Fruit fly (Drosophila melanogaster): ENCODE data around the gene Mrm2.
A peak's percentile ranks its signal among the peaks of the same experiment; 100 is the strongest.

Gene Mrm2

dm6 chr3R:19860996-19861719 lies at the start of gene Mrm2, which contains the start of gene Ire1:
TSS of gene Mrm2 (plus strand) at chr3R:19861610.
TSS of gene Ire1 (minus strand) at chr3R:19861291.
- TF ChIP-seq rgr (GFP tag; optimal IDR thresholded peaks at IDR 0.05) = peak; percentile 82
- no peak for TF ChIP-seq dl (GFP tag; optimal IDR thresholded peaks at IDR 0.05; ENCODE audit: insufficient read depth in 1 of 2, partially characterized antibody in 2 of 2)
- TF ChIP-seq N (GFP tag; optimal IDR thresholded peaks at IDR 0.05) = peak; percentile 100
- no peak for TF ChIP-seq Rel (GFP tag; optimal IDR thresholded peaks at IDR 0.05)
- peak; percentile 60 for TF ChIP-seq Rel (tag; optimal IDR thresholded peaks at IDR 0.05)
- peak; percentile 97 for TF ChIP-seq lola (GFP tag; optimal IDR thresholded peaks at IDR 0.05)
- TF ChIP-seq jim (GFP tag; optimal IDR thresholded peaks at IDR 0.05) = peak; percentile 67
- TF ChIP-seq Sp1 (GFP tag; optimal IDR thresholded peaks at IDR 0.05) = peak; percentile 65
- TF ChIP-seq HLH106 (tag; optimal IDR thresholded peaks at IDR 0.05) = peak; percentile 80
- TF ChIP-seq sv (GFP tag; optimal IDR thresholded peaks at IDR 0.05) = peak; percentile 75
- peak; percentile 89 for TF ChIP-seq Hr78 (GFP tag; optimal IDR thresholded peaks at IDR 0.05)
- peak; percentile 63 for TF ChIP-seq psq (GFP tag; optimal IDR thresholded peaks at IDR 0.05)
- peak; percentile 84 for TF ChIP-seq woc (GFP tag; optimal IDR thresholded peaks at IDR 0.05)
- TF ChIP-seq foxo (GFP tag; optimal IDR thresholded peaks at IDR 0.05) = peak in 1 of 2 experiments; percentile 85
- TF ChIP-seq Hr83 (GFP tag; optimal IDR thresholded peaks at IDR 0.05; ENCODE audit: poor library complexity, severe bottlenecking) = peak; percentile 63
- TF ChIP-seq dsf (GFP tag; optimal IDR thresholded peaks at IDR 0.05; ENCODE audit: borderline replicate concordance) = peak; percentile 43
- TF ChIP-seq dmrt93B (GFP tag; optimal IDR thresholded peaks at IDR 0.05) = peak; percentile 63
- no peak for TF ChIP-seq GATAd (GFP tag; optimal IDR thresholded peaks at IDR 0.05)
- TF ChIP-seq ey (GFP tag; optimal IDR thresholded peaks at IDR 0.05) = peak; percentile 76
- TF ChIP-seq Jra (GFP tag; optimal IDR thresholded peaks at IDR 0.05) = peak; percentile 68
- TF ChIP-seq h (GFP tag; optimal IDR thresholded peaks at IDR 0.05) = peak; percentile 77
- TF ChIP-seq CG9705 (GFP tag; optimal IDR thresholded peaks at IDR 0.05) = peak; percentile 61
- TF ChIP-seq OdsH (GFP tag; optimal IDR thresholded peaks at IDR 0.05) = peak; percentile 63
- no peak for TF ChIP-seq CrebA (GFP tag; optimal IDR thresholded peaks at IDR 0.05; ENCODE audit: borderline replicate concordance)
- TF ChIP-seq Hnf4 (GFP tag; optimal IDR thresholded peaks at IDR 0.05) = peak; percentile 84
- peak; percentile 60 for TF ChIP-seq Dif (GFP tag; optimal IDR thresholded peaks at IDR 0.05; ENCODE audit: partially characterized antibody)
- TF ChIP-seq Mio (GFP tag; optimal IDR thresholded peaks at IDR 0.05) = no peak
- peak; percentile 70 for TF ChIP-seq fru (GFP tag; optimal IDR thresholded peaks at IDR 0.05)
- no peak for TF ChIP-seq Dfd (GFP tag; optimal IDR thresholded peaks at IDR 0.05)
- no peak for TF ChIP-seq sage (GFP tag; optimal IDR thresholded peaks at IDR 0.05)
- peak; percentile 73 for TF ChIP-seq br (GFP tag; optimal IDR thresholded peaks at IDR 0.05)
- no peak for TF ChIP-seq tai (GFP tag; optimal IDR thresholded peaks at IDR 0.05)
- no peak for TF ChIP-seq Myc (optimal IDR thresholded peaks at IDR 0.05)
- TF ChIP-seq Abd-B (GFP tag; optimal IDR thresholded peaks at IDR 0.05) = peak; percentile 68

DNA sequence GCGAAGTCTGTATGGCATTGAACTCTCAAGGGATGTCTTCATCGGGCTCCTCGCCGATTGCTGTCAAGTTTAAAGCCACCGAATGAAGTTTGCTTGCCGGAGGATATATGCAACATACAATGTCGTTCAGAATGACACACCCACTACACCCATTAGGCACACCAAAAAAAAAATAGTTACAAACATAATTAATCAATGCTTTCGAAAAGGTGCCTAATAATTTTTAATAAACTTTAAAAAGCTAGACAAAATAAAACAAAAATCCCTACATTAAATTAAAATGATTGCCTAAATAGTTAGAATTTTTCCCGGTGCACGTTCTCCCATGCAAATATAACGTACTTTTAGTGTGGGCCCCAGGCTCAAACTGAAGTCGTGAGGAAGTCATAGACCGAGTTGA lies 48.9 kb upstream of the Mrm2 start:
- no peak for TF ChIP-seq CG9705 (GFP tag; optimal IDR thresholded peaks at IDR 0.05)
- no peak for TF ChIP-seq rgr (GFP tag; optimal IDR thresholded peaks at IDR 0.05)
- no peak for TF ChIP-seq Rel (GFP tag; optimal IDR thresholded peaks at IDR 0.05)
- no peak for TF ChIP-seq Rel (tag; optimal IDR thresholded peaks at IDR 0.05)
- no peak for TF ChIP-seq jim (GFP tag; optimal IDR thresholded peaks at IDR 0.05)
- no peak for TF ChIP-seq Vsx2 (GFP tag; optimal IDR thresholded peaks at IDR 0.05; ENCODE audit: partially characterized antibody)

- no peak for TF ChIP-seq sv (GFP tag; optimal IDR thresholded peaks at IDR 0.05)
Measured at dm6 chr3R:19813217-19813616, 48.2 kb upstream of the Mrm2 start.

dm6 chr3R:19816758-19817157 lies 44.7 kb upstream of the Mrm2 start:
- no peak for TF ChIP-seq h (GFP tag; optimal IDR thresholded peaks at IDR 0.05)
- no peak for TF ChIP-seq CG9705 (GFP tag; optimal IDR thresholded peaks at IDR 0.05)
- no peak for TF ChIP-seq sage (GFP tag; optimal IDR thresholded peaks at IDR 0.05)
- no peak for TF ChIP-seq Abd-B (GFP tag; optimal IDR thresholded peaks at IDR 0.05)
- TF ChIP-seq Hr83 (GFP tag; optimal IDR thresholded peaks at IDR 0.05; ENCODE audit: poor library complexity, severe bottlenecking) = no peak
- no peak for TF ChIP-seq jim (GFP tag; optimal IDR thresholded peaks at IDR 0.05)
- no peak for TF ChIP-seq N (GFP tag; optimal IDR thresholded peaks at IDR 0.05)
- no peak for TF ChIP-seq tai (GFP tag; optimal IDR thresholded peaks at IDR 0.05)
- TF ChIP-seq Mio (GFP tag; optimal IDR thresholded peaks at IDR 0.05) = no peak
- no peak for TF ChIP-seq foxo (GFP tag; optimal IDR thresholded peaks at IDR 0.05)
- TF ChIP-seq pan (optimal IDR thresholded peaks at IDR 0.05) = no peak
- no peak for TF ChIP-seq Dif (GFP tag; optimal IDR thresholded peaks at IDR 0.05; ENCODE audit: partially characterized antibody)
- no peak for TF ChIP-seq woc (GFP tag; optimal IDR thresholded peaks at IDR 0.05)
- TF ChIP-seq psq (GFP tag; optimal IDR thresholded peaks at IDR 0.05) = no peak
